Worm (Caenorhabditis elegans) whole organism, early embryonic: Measurements from ENCODE around the gene W05H5.1.

Source experiments
- F13C5.2 ChIP-seq: sonication (generic microtip); optimal IDR thresholded peaks from 2 replicates; lab custom pipeline; 2017; ENCODE audit warnings: mild to moderate bottlenecking, missing genetic modification characterization, inconsistent platforms, missing compliant biosample characterization
- ama-1 ChIP-seq: fragments of 150-350 bp; optimal IDR thresholded peaks from 2 replicates; lab custom pipeline; 2014
- ceh-13 ChIP-seq: fragments of 200-800 bp; sonication (Bioruptor generic); optimal IDR thresholded peaks from 2 replicates; lab custom pipeline; 2018; ENCODE audit warnings: mild to moderate bottlenecking, missing genetic modification characterization, missing compliant biosample characterization
- ets-7 ChIP-seq: sonication (generic microtip); optimal IDR thresholded peaks from 2 replicates; lab custom pipeline; 2016; ENCODE audit warnings: missing genotype, missing genetic modification characterization, missing compliant biosample characterization
- hnd-1 ChIP-seq: sonication (generic microtip); optimal IDR thresholded peaks from 2 replicates; lab custom pipeline; 2016; ENCODE audit warnings: missing genetic modification characterization, missing compliant biosample characterization
- pes-1 ChIP-seq: fragments of 200-800 bp; sonication (Bioruptor generic); IDR thresholded peaks from 2 replicates; pipeline ENCODE4 v1.3.6; 2022; ENCODE audit warnings: missing genetic modification reagents, missing genetic modification characterization, missing compliant biosample characterization
- sea-1 ChIP-seq: fragments of 200-800 bp; sonication (Bioruptor generic); conservative IDR thresholded peaks from 2 replicates; pipeline ENCODE4 v1.3.6; 2022; ENCODE audit warnings: missing genetic modification characterization, missing compliant biosample characterization

DNA sequence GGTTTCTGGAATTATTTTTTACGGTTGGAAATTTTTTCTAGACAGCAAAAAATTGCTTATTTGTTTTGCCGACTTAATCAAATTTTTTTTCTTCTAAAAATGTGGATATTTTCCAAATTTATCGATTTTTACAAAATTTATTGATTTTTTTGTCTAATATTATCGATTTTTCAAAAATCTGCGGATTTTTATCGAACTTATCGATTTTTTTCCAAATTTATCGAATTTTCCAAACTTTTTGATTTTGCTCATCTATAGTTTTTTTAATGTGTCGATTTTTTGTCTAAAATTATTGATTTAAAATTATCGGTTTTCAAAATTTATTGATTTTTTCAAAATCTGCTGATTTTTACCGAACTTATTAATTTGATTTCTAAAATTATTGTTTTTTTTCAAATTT, 50.4 kb downstream of the W05H5.1 start:
- TF ChIP-seq pes-1 (GFP tag; lab: Robert Waterston, UW) (no peak), ceh-13 (GFP tag; lab: Kevin White, UChicago) (no peak), ama-1 (lab: Kevin White, UChicago) (no peak), hnd-1 (tag; lab: Kevin White, UChicago) (no peak), ets-7 (tag; lab: Kevin White, UChicago) (no peak), F13C5.2 (tag; lab: Kevin White, UChicago) (no peak), sea-1 (GFP tag; lab: Robert Waterston, UW) (no peak)
